Fruit fly (Drosophila melanogaster) whole organism, pupa: ENCODE data around the gene CG46467.
A peak's percentile ranks its signal among the peaks of the same experiment; 100 is the strongest.

Experiments used
- CG13204 ChIP-seq: fragments of 200-800 bp; sonication (Bioruptor generic); optimal IDR thresholded peaks from 2 replicates; lab custom pipeline; 2018; ENCODE audit warnings: missing biosample characterization, mild to moderate bottlenecking, missing genetic modification characterization, moderate library complexity
- CG14655 ChIP-seq: fragments of 200-800 bp; sonication (Bioruptor generic); optimal IDR thresholded peaks from 3 replicates; lab custom pipeline; 2017; ENCODE audit warnings: mild to moderate bottlenecking, missing biosample characterization, missing genetic modification reagents, missing genetic modification characterization
- CG17806 ChIP-seq: fragments of 200-800 bp; sonication (Bioruptor generic); optimal IDR thresholded peaks from 2 replicates; lab custom pipeline; 2018; ENCODE audit warnings: missing biosample characterization, mild to moderate bottlenecking, missing genetic modification characterization, moderate library complexity
- CG34367 ChIP-seq: fragments of 200-800 bp; sonication (Bioruptor generic); optimal IDR thresholded peaks from 2 replicates; lab custom pipeline; 2018; ENCODE audit warnings: missing biosample characterization, mild to moderate bottlenecking, missing genetic modification characterization
- CG4496 ChIP-seq: fragments of 200-800 bp; sonication (Bioruptor generic); IDR thresholded peaks from 3 replicates; pipeline ENCODE4 v1.3.6; 2022; ENCODE audit warnings: missing biosample characterization, missing genetic modification characterization
- CG8301 ChIP-seq: fragments of 200-800 bp; sonication (Bioruptor generic); optimal IDR thresholded peaks from 2 replicates; lab custom pipeline; 2018; ENCODE audit warnings: missing biosample characterization, mild to moderate bottlenecking, missing genetic modification characterization
- D1 ChIP-seq: fragments of 200-800 bp; sonication (Bioruptor generic); optimal IDR thresholded peaks from 2 replicates; lab custom pipeline; 2018; ENCODE audit warnings: missing biosample characterization, mild to moderate bottlenecking, missing genetic modification characterization, moderate library complexity
- Pif1A ChIP-seq: fragments of 200-800 bp; sonication (Bioruptor generic); optimal IDR thresholded peaks from 3 replicates; lab custom pipeline; 2016; ENCODE audit warnings: missing biosample characterization, missing genetic modification characterization
- Pif1B ChIP-seq: fragments of 200-800 bp; sonication (Bioruptor generic); optimal IDR thresholded peaks from 3 replicates; lab custom pipeline; 2016; ENCODE audit warnings: missing biosample characterization, missing genetic modification characterization
- Snoo ChIP-seq: fragments of 200-800 bp; sonication (Bioruptor generic); optimal IDR thresholded peaks from 3 replicates; lab custom pipeline; 2017; ENCODE audit warnings: missing biosample characterization, mild to moderate bottlenecking, missing genetic modification characterization, inconsistent platforms

DNA sequence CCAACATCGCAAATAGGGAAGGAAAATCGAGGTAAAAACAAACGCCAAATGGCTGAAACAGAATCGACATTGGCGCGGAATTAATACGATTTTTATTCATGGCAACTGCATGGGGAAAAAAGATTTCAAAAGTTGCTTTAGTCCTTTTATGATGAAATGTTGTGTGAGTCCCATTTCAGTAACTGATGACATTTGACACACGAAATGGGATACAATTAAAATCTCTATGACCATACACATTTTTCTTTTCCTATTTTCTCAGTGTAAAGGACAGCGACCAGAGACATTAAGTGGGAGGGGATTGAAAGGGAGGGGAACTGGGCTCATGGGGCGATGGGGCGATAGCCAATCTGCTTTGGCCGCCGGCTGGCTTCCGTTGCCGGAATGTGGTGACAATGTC is 64.0 kb downstream of the CG46467 start:
- TF ChIP-seq D1 (tag; lab: Kevin White, UChicago) (no peak), Pif1B (peak; percentile 30), CG17806 (tag; lab: Kevin White, UChicago) (peak; percentile 35), CG14655 (GFP tag; lab: Kevin White, UChicago) (peak; percentile 75), CG13204 (GFP tag; lab: Kevin White, UChicago) (no peak), Snoo (tag; lab: Kevin White, UChicago) (no peak), CG4496 (GFP tag; lab: Robert Waterston, UW) (peak; percentile 59), CG34367 (tag; lab: Kevin White, UChicago) (peak; percentile 11), Pif1A (no peak), CG8301 (tag; lab: Kevin White, UChicago) (peak; percentile 56)
